Worm (Caenorhabditis elegans): ENCODE data around the gene F59A1.18.

F59A1.18 gene

DNA sequence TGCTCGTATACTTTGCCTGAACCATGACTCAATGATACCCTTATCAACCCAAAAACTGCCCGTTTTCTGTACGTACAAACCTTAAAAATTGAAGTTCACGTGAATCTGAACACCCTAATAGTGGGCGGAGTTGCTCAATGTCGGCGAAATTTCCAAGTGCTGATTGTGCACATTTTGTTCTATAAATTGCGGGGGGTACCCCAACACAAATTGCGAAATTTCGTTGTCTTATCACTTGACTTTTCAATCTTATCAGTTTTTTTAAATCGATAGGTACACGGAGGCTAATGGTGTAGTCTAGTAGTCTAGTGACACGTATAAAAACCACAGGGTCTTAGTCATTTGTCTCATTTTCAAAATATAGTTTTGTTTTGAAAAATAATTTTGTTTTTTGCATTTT, 27.5 kb downstream of the F59A1.18 start, which contains the start of gene fbxa-108 (continued):
- TF ChIP-seq egl-43 (GFP tag; IDR thresholded peaks at IDR 0.05) (no peak), nhr-28 (tag; optimal IDR thresholded peaks at IDR 0.05) (peak; percentile 94), nhr-76 (tag; optimal IDR thresholded peaks at IDR 0.05) (no peak), cey-2 (tag; optimal IDR thresholded peaks at IDR 0.05; ENCODE audit: borderline replicate concordance, insufficient read depth) (peak; percentile 40), nhr-42 (GFP tag; IDR thresholded peaks at IDR 0.05) (no peak), Y5F2A.4 (GFP tag; optimal IDR thresholded peaks at IDR 0.05) (no peak), aly-2 (tag; optimal IDR thresholded peaks at IDR 0.05) (no peak), dve-1 (tag; optimal IDR thresholded peaks at IDR 0.05; ENCODE audit: insufficient read depth) (peak; percentile 93), ama-1 (optimal IDR thresholded peaks at IDR 0.05) (no peak), hmg-1.1 (GFP tag; IDR thresholded peaks at IDR 0.05) (no peak), pqm-1 (tag; optimal IDR thresholded peaks at IDR 0.05) (peak; percentile 97), nhr-10 (tag; optimal IDR thresholded peaks at IDR 0.05) (peak; percentile 48), daf-8 (GFP tag; IDR thresholded peaks at IDR 0.05) (no peak), hif-1 (tag; optimal IDR thresholded peaks at IDR 0.05) (peak; percentile 7 to 45), F49E8.2 (tag; optimal IDR thresholded peaks at IDR 0.05; ENCODE audit: borderline replicate concordance) (no peak), ces-1 (GFP tag; optimal IDR thresholded peaks at IDR 0.05) (no peak), Y48G9A.11 (GFP tag; IDR thresholded peaks at IDR 0.05) (no peak), F26F4.8 (GFP tag; conservative IDR thresholded peaks at IDR 0.05) (no peak), zip-11 (GFP tag; IDR thresholded peaks at IDR 0.05) (no peak), madf-9 (GFP tag; conservative IDR thresholded peaks at IDR 0.05) (no peak), snpc-4 (tag; optimal IDR thresholded peaks at IDR 0.05) (no peak), spr-1 (tag; optimal IDR thresholded peaks at IDR 0.05) (no peak), vab-7 (GFP tag; IDR thresholded peaks at IDR 0.05) (no peak), zfp-2 (tag; optimal IDR thresholded peaks at IDR 0.05) (no peak), ztf-7 (tag; optimal IDR thresholded peaks at IDR 0.05) (no peak), mxl-3 (GFP tag; optimal IDR thresholded peaks at IDR 0.05) (peak; percentile 21), zip-2 (tag; optimal IDR thresholded peaks at IDR 0.05) (no peak), D1046.2 (GFP tag; IDR thresholded peaks at IDR 0.05) (no peak), dmd-6 (GFP tag; IDR thresholded peaks at IDR 0.05) (peak; percentile 97)

DNA sequence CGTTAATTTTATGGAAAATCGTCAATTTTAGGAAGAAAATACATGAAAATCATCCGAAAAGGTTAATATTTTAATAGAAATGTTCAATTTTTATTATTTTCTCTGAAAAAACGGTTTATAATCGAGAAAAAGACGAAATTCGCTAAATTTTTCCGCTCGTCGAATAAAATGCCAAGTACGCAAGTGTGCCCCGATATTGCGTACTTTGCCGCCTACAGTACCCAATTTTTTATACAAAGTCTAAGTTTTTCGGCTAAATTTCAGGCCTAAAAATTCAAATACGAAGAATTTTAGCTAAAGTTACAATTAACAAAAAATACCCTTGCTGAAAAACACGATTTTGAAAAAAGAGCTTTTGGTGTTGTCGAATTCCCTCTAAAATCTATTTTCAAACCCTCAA, 27.9 kb downstream of the F59A1.18 start:
- TF ChIP-seq tra-1 (GFP tag; IDR thresholded peaks at IDR 0.05), result no peak
- TF ChIP-seq vab-7 (GFP tag; IDR thresholded peaks at IDR 0.05), result no peak
- no peak for TF ChIP-seq dmd-8 (GFP tag; IDR thresholded peaks at IDR 0.05)
- no peak for TF ChIP-seq daf-12 (tag; optimal IDR thresholded peaks at IDR 0.05)
- TF ChIP-seq lin-13 (GFP tag; optimal IDR thresholded peaks at IDR 0.05), result no peak
- no peak for TF ChIP-seq daf-19 (GFP tag; conservative IDR thresholded peaks at IDR 0.05)
- no peak for TF ChIP-seq nhr-77 (tag; optimal IDR thresholded peaks at IDR 0.05)
- no peak for TF ChIP-seq ceh-44 (GFP tag; IDR thresholded peaks at IDR 0.05)
- TF ChIP-seq dmd-6 (GFP tag; IDR thresholded peaks at IDR 0.05), result no peak

DNA sequence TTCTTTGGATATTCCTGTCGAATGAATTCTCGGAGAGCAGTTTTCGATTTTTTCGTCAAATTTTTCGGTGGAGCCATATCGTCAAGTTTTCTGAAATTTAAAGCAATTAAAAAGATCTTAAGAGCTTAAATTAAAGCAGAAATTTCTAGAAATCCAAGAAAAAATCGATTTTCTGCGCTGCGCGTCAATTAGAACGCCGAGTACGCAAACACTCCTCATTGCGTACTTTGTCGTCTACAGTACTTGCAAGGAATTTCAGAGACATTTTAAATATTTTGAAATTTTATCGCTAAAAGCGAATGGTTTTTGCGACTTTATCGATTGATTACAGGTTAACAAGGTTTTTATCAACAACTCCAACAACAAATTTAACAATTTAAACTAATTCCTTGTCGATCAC, 31.5 kb downstream of the F59A1.18 start:
- TF ChIP-seq ceh-44 (GFP tag; IDR thresholded peaks at IDR 0.05) (no peak), aly-2 (tag; optimal IDR thresholded peaks at IDR 0.05) (no peak), F44E2.7 (GFP tag; IDR thresholded peaks at IDR 0.05) (no peak), lin-29 (GFP tag; IDR thresholded peaks at IDR 0.05) (no peak)

DNA sequence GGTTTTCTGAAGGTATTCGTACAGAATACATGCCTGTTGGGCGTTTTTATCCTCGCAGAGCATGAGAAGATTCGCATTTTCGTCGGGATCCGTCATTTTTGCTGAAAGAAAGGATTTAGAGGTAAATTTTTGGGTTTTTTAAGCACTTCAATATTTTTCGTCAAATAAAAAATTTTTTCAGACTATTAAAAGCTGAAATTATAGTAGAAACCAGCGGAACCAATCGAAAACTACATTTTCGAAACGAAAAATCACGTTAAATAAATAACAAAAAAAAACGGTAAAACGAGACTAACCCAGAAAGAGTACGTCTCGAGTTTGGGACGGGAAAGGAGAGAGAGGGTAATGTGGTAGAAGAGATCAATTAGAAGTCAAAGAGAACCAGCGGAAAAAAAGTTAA, 36.3 kb downstream of the F59A1.18 start, which contains the start of gene fbxa-192:
Gene fbxa-192, minus strand, starts transcription at position 101 of the 400 bp plus-strand sequence.
- no peak for TF ChIP-seq ceh-62 (tag; optimal IDR thresholded peaks at IDR 0.05)
- no peak for TF ChIP-seq R02D3.7 (tag; optimal IDR thresholded peaks at IDR 0.05)
- TF ChIP-seq Y48G9A.11 (GFP tag; IDR thresholded peaks at IDR 0.05), result no peak
- TF ChIP-seq egl-43 (GFP tag; IDR thresholded peaks at IDR 0.05), result no peak
- TF ChIP-seq snpc-4 (tag; optimal IDR thresholded peaks at IDR 0.05), result no peak
- TF ChIP-seq mes-2 (tag; optimal IDR thresholded peaks at IDR 0.05; ENCODE audit: poor library complexity, severe bottlenecking), result no peak
- TF ChIP-seq T26A8.4 (GFP tag; IDR thresholded peaks at IDR 0.05), result no peak

Data from whole organism, L4 larva.